1 worm cellular context compared by ENCODE assay signal in genomic region chrII:8795227-8795626, ce11.
TF ChIP-seq lines count a peak whose summit lies in the region.

No protein-coding gene starts in this region.

TF ChIP-seq in whole organism, L1 larva, 84 proteins besides CTCF, POLR2A, EP300 and RAD21 (continued from another document):
- TF ChIP-seq pag-3 (tag; optimal IDR thresholded peaks at IDR 0.05; lab: Kevin White, UChicago; ENCODE audit: borderline replicate concordance, insufficient read depth) (no peak), pax-3 (tag; optimal IDR thresholded peaks at IDR 0.05; lab: Kevin White, UChicago) (peak; percentile 55), xbp-1 (tag; optimal IDR thresholded peaks at IDR 0.05; lab: Kevin White, UChicago) (no peak), nhr-76 (tag; optimal IDR thresholded peaks at IDR 0.05; lab: Kevin White, UChicago) (no peak)
